Worm (Caenorhabditis elegans) whole organism, late embryonic: Measurements from ENCODE around the gene F08D12.4.

Source experiments
- T23F11.4 ChIP-seq: fragments of 200-800 bp; sonication (Bioruptor generic); optimal IDR thresholded peaks from 2 replicates; lab custom pipeline; 2018; ENCODE audit warnings: mild to moderate bottlenecking, missing genetic modification characterization, missing compliant biosample characterization
- ceh-24 ChIP-seq: sonication (generic microtip); optimal IDR thresholded peaks from 2 replicates; lab custom pipeline; 2016; ENCODE audit warnings: mild to moderate bottlenecking, missing genetic modification characterization, missing compliant biosample characterization
- eyg-1 ChIP-seq: sonication (generic microtip); optimal IDR thresholded peaks from 2 replicates; lab custom pipeline; 2016; ENCODE audit warnings: missing genotype, missing genetic modification characterization, missing compliant biosample characterization
- fkh-10 ChIP-seq: fragments of 150-350 bp; optimal IDR thresholded peaks from 2 replicates; lab custom pipeline; 2014; ENCODE audit warnings: missing biosample characterization, missing genetic modification reagents, missing genetic modification characterization
- hlh-8 ChIP-seq: sonication (generic microtip); optimal IDR thresholded peaks from 2 replicates; lab custom pipeline; 2016; ENCODE audit warnings: missing genotype, missing genetic modification characterization, missing compliant biosample characterization
- lin-11 ChIP-seq: fragments of 200-800 bp; sonication (Bioruptor generic); optimal IDR thresholded peaks from 2 replicates; lab custom pipeline; 2018; ENCODE audit warnings: mild to moderate bottlenecking, missing genetic modification characterization, missing compliant biosample characterization
- nfya-1 ChIP-seq: sonication (generic microtip); optimal IDR thresholded peaks from 2 replicates; lab custom pipeline; 2017; ENCODE audit warnings: missing genetic modification characterization, mild to moderate bottlenecking, missing compliant biosample characterization, antibody characterized with exemption, moderate library complexity
- pha-4 ChIP-seq: fragments of 150-350 bp; optimal IDR thresholded peaks from 2 replicates; lab custom pipeline; 2018; ENCODE audit warnings: missing biosample characterization, missing genetic modification reagents, missing genetic modification characterization
- pqm-1 ChIP-seq: sonication (generic microtip); optimal IDR thresholded peaks from 2 replicates; lab custom pipeline; 2016; ENCODE audit warnings: missing genetic modification characterization, missing compliant biosample characterization
- ref-2 ChIP-seq: sonication (generic microtip); optimal IDR thresholded peaks from 2 replicates; lab custom pipeline; 2016; ENCODE audit warnings: missing genetic modification characterization, missing compliant biosample characterization
- rnt-1 ChIP-seq: sonication (generic microtip); optimal IDR thresholded peaks from 2 replicates; lab custom pipeline; 2016; ENCODE audit warnings: missing genetic modification characterization, missing compliant biosample characterization
- sox-4 ChIP-seq: sonication (generic microtip); optimal IDR thresholded peaks from 2 replicates; lab custom pipeline; 2017; ENCODE audit warnings: mild to moderate bottlenecking, missing genetic modification characterization, inconsistent platforms, missing compliant biosample characterization
- unc-3 ChIP-seq, 2 experiments: fragments of 200-800 bp in 1 of 2; sonication (Bioruptor generic) in 1 of 2; sonication (generic microtip) in 1 of 2; conservative IDR thresholded peaks in 1 of 2; optimal IDR thresholded peaks in 1 of 2; 2 replicates each; pipeline versions ENCODE4 v1.3.6 to Lab custom; 2016 to 2022; ENCODE audit warnings: missing compliant biosample characterization in 2 of 2, missing genetic modification characterization in 2 of 2, missing genetic modification reagents in 1 of 2

- TF ChIP-seq pqm-1 (tag; lab: Kevin White, UChicago) (no peak), sox-4 (tag; lab: Kevin White, UChicago) (no peak), eyg-1 (tag; lab: Kevin White, UChicago) (no peak), fkh-10 (GFP tag; lab: Kevin White, UChicago) (no peak), nfya-1 (no peak), pha-4 (tag; lab: Kevin White, UChicago) (no peak), lin-11 (tag; lab: Kevin White, UChicago) (no peak), ceh-24 (tag; lab: Kevin White, UChicago) (no peak), T23F11.4 (GFP tag; lab: Kevin White, UChicago) (no peak), unc-3 (GFP tag; conservative IDR thresholded peaks at IDR 0.05; lab: Robert Waterston, UW) (no peak), unc-3 (tag; optimal IDR thresholded peaks at IDR 0.05; lab: Kevin White, UChicago) (no peak), ref-2 (tag; lab: Kevin White, UChicago) (no peak), hlh-8 (tag; lab: Kevin White, UChicago) (no peak), rnt-1 (tag; lab: Kevin White, UChicago) (no peak)
Measured at ce11 chrII:2734266-2734665, 43.7 kb upstream of the F08D12.4 start.
